Worm (Caenorhabditis elegans): ENCODE measurements around the gene nlp-29.

ce11 chrV:3979819-3980218 lies 4.4 kb upstream of the nlp-29 start, which contains the start of gene nlp-31:
- TF ChIP-seq nhr-23 (tag; optimal IDR thresholded peaks at IDR 0.05) (no peak), aly-2 (tag; optimal IDR thresholded peaks at IDR 0.05) (no peak), unc-62 (GFP tag; optimal IDR thresholded peaks at IDR 0.05) (no peak)
